Worm (Caenorhabditis elegans) whole organism, L4/young adult: ENCODE data around the gene ptr-3.

Experiments
- W03F9.2 ChIP-seq: fragments of 150-350 bp; optimal IDR thresholded peaks from 2 replicates; lab custom pipeline; 2014; ENCODE audit warnings: missing biosample characterization, missing genetic modification characterization
- him-1 ChIP-seq: sonication (generic microtip); optimal IDR thresholded peaks from 2 replicates; lab custom pipeline; 2016; ENCODE audit warnings: missing genotype, missing genetic modification reagents, missing genetic modification characterization, missing compliant biosample characterization

DNA sequence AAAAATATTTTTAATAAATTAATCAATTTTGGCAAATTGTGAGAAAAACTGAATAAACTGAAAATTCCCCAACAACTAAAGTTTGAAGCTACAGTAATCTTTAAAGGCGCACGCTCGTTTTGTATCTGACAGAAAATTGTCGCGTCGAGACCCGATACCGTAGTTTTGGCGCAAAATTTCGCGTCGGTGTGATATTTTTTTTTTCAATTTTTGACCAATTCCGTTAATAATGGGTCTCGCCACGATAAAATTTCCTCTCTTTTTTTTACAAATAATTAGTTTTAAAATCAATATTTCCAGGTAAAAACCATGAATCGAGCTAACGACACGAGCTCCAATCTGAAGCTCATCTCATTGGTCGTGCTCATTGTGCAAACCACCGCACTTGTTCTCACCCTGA, 21.2 kb upstream of the ptr-3 start, which contains the start of gene nstp-4:
- TF ChIP-seq him-1 (tag; lab: Kevin White, UChicago) (no peak), W03F9.2 (no peak)
